Worm (Caenorhabditis elegans) whole organism, young adult: ENCODE measurements around the gene myo-6.

ENCODE experiments used
- B0035.1 ChIP-seq: sonication (generic microtip); optimal IDR thresholded peaks from 2 replicates; lab custom pipeline; 2016; ENCODE audit warnings: missing genetic modification characterization, mild to moderate bottlenecking, missing compliant biosample characterization, missing genotype, missing genetic modification reagents
- D2030.7 ChIP-seq: fragments of 200-800 bp; sonication (Bioruptor generic); IDR thresholded peaks from 2 replicates; pipeline ENCODE4 v1.3.6; 2022; ENCODE audit warnings: missing genetic modification reagents, missing genetic modification characterization, missing compliant biosample characterization
- F55B11.4 ChIP-seq: sonication (generic microtip); optimal IDR thresholded peaks from 2 replicates; lab custom pipeline; 2016; ENCODE audit warnings: missing compliant biosample characterization, missing genetic modification characterization, borderline replicate concordance; ENCODE audit not compliant: insufficient read depth
- F57C9.4 ChIP-seq: sonication (generic microtip); optimal IDR thresholded peaks from 2 replicates; lab custom pipeline; 2017; ENCODE audit warnings: mild to moderate bottlenecking, missing genetic modification characterization, missing compliant biosample characterization
- K12H6.12 ChIP-seq: fragments of 200-800 bp; sonication (Bioruptor generic); optimal IDR thresholded peaks from 2 replicates; lab custom pipeline; 2018; ENCODE audit warnings: mild to moderate bottlenecking, missing genetic modification characterization, missing compliant biosample characterization
- Y53G8AR.9 ChIP-seq: fragments of 200-800 bp; sonication (Bioruptor generic); conservative IDR thresholded peaks from 2 replicates; pipeline ENCODE4 v1.3.6; 2022; ENCODE audit warnings: missing genetic modification reagents, missing genetic modification characterization, missing compliant biosample characterization
- Y67H2A.10 ChIP-seq: fragments of 200-800 bp; sonication (Bioruptor generic); conservative IDR thresholded peaks from 2 replicates; pipeline ENCODE4 v1.3.6; 2022; ENCODE audit warnings: missing genetic modification reagents, missing genetic modification characterization, missing compliant biosample characterization
- akir-1 ChIP-seq: fragments of 200-800 bp; sonication (Bioruptor generic); optimal IDR thresholded peaks from 2 replicates; lab custom pipeline; 2018; ENCODE audit warnings: mild to moderate bottlenecking, missing genetic modification characterization, moderate library complexity, missing compliant biosample characterization
- attf-6 ChIP-seq: fragments of 200-800 bp; sonication (Bioruptor generic); IDR thresholded peaks from 2 replicates; pipeline ENCODE4 v1.3.6; 2022; ENCODE audit warnings: missing genetic modification reagents, missing genetic modification characterization, missing compliant biosample characterization
- bed-1 ChIP-seq: fragments of 200-800 bp; sonication (Bioruptor generic); IDR thresholded peaks from 2 replicates; pipeline ENCODE4 v1.3.6; 2022; ENCODE audit warnings: missing genetic modification reagents, missing genetic modification characterization, missing compliant biosample characterization
- cebp-2 ChIP-seq: fragments of 200-800 bp; sonication (Bioruptor generic); IDR thresholded peaks from 2 replicates; pipeline ENCODE4 v1.3.6; 2022; ENCODE audit warnings: missing genetic modification characterization, missing compliant biosample characterization
- ceh-40 ChIP-seq: fragments of 200-800 bp; sonication (Bioruptor generic); IDR thresholded peaks from 2 replicates; pipeline ENCODE4 v1.3.6; 2022; ENCODE audit warnings: missing genetic modification characterization, missing compliant biosample characterization
- ceh-58 ChIP-seq: fragments of 200-800 bp; sonication (Bioruptor generic); IDR thresholded peaks from 2 replicates; pipeline ENCODE4 v1.3.6; 2022; ENCODE audit warnings: missing genetic modification characterization, missing compliant biosample characterization
- die-1 ChIP-seq: sonication (generic microtip); optimal IDR thresholded peaks from 2 replicates; lab custom pipeline; 2016; ENCODE audit warnings: missing genotype, mild to moderate bottlenecking, missing genetic modification characterization, missing compliant biosample characterization
- dox-1 ChIP-seq: fragments of 200-800 bp; sonication (Bioruptor generic); IDR thresholded peaks from 2 replicates; pipeline ENCODE4 v1.3.6; 2022; ENCODE audit warnings: missing genetic modification reagents, missing genetic modification characterization, missing compliant biosample characterization
- dpl-1 ChIP-seq: fragments of 150-350 bp; optimal IDR thresholded peaks from 2 replicates; lab custom pipeline; 2014; ENCODE audit warnings: missing biosample characterization, missing genetic modification reagents, missing genetic modification characterization
- fkh-3 ChIP-seq: sonication (generic microtip); optimal IDR thresholded peaks from 2 replicates; lab custom pipeline; 2016; ENCODE audit warnings: mild to moderate bottlenecking, missing genetic modification characterization, missing compliant biosample characterization
- hlh-26 ChIP-seq: fragments of 200-800 bp; sonication (Bioruptor generic); conservative IDR thresholded peaks from 2 replicates; pipeline ENCODE4 v1.3.6; 2022; ENCODE audit warnings: missing genetic modification reagents, missing genetic modification characterization, missing compliant biosample characterization
- lag-1 ChIP-seq: fragments of 200-800 bp; sonication (Bioruptor generic); IDR thresholded peaks from 2 replicates; pipeline ENCODE4 v1.3.6; 2022; ENCODE audit warnings: missing genetic modification reagents, missing genetic modification characterization, missing compliant biosample characterization
- let-607 ChIP-seq, 2 experiments: fragments of 200-800 bp in 1 of 2; sonication (Bioruptor generic) in 1 of 2; sonication (generic microtip) in 1 of 2; optimal IDR thresholded peaks; 2 replicates each; lab custom pipeline; 2016 to 2018; ENCODE audit warnings: mild to moderate bottlenecking in 2 of 2, missing compliant biosample characterization in 2 of 2, missing genetic modification characterization in 2 of 2, moderate library complexity in 2 of 2, missing genotype in 1 of 2
- lir-1 ChIP-seq: fragments of 200-800 bp; sonication (Bioruptor generic); conservative IDR thresholded peaks from 2 replicates; pipeline ENCODE4 v1.3.6; 2022; ENCODE audit warnings: missing genetic modification reagents, missing genetic modification characterization, missing compliant biosample characterization
- madf-3 ChIP-seq: fragments of 200-800 bp; sonication (Bioruptor generic); IDR thresholded peaks from 2 replicates; pipeline ENCODE4 v1.3.6; 2022; ENCODE audit warnings: missing genetic modification reagents, missing genetic modification characterization, missing compliant biosample characterization
- mxl-1 ChIP-seq: sonication (generic microtip); optimal IDR thresholded peaks from 2 replicates; lab custom pipeline; 2016; ENCODE audit warnings: missing genetic modification characterization, missing compliant biosample characterization
- nfya-2 ChIP-seq: fragments of 200-800 bp; sonication (Bioruptor generic); IDR thresholded peaks from 2 replicates; pipeline ENCODE4 v1.3.6; 2022; ENCODE audit warnings: missing genetic modification reagents, missing genetic modification characterization, missing compliant biosample characterization
- nfyb-1 ChIP-seq: fragments of 200-800 bp; sonication (Bioruptor generic); IDR thresholded peaks from 2 replicates; pipeline ENCODE4 v1.3.6; 2022; ENCODE audit warnings: missing genetic modification reagents, missing genetic modification characterization, missing compliant biosample characterization
- nhr-120 ChIP-seq: fragments of 200-800 bp; sonication (Bioruptor generic); IDR thresholded peaks from 2 replicates; pipeline ENCODE4 v1.3.6; 2022; ENCODE audit warnings: missing genetic modification characterization, missing compliant biosample characterization
- nhr-27 ChIP-seq: fragments of 200-800 bp; sonication (Bioruptor generic); optimal IDR thresholded peaks from 2 replicates; lab custom pipeline; 2018; ENCODE audit warnings: mild to moderate bottlenecking, missing genetic modification characterization, moderate library complexity, missing compliant biosample characterization
- sdz-38 ChIP-seq: sonication (generic microtip); optimal IDR thresholded peaks from 2 replicates; lab custom pipeline; 2016; ENCODE audit warnings: missing genotype, missing genetic modification characterization, missing compliant biosample characterization
- sptf-2 ChIP-seq: fragments of 200-800 bp; sonication (Bioruptor generic); optimal IDR thresholded peaks from 2 replicates; lab custom pipeline; 2018; ENCODE audit warnings: mild to moderate bottlenecking, missing genetic modification characterization, missing compliant biosample characterization
- tbx-9 ChIP-seq: sonication (generic microtip); optimal IDR thresholded peaks from 2 replicates; lab custom pipeline; 2016; ENCODE audit warnings: borderline replicate concordance, missing genetic modification characterization, inconsistent platforms, missing compliant biosample characterization
- ztf-22 ChIP-seq: fragments of 200-800 bp; sonication (Bioruptor generic); optimal IDR thresholded peaks from 2 replicates; lab custom pipeline; 2018; ENCODE audit warnings: mild to moderate bottlenecking, missing genetic modification characterization, moderate library complexity, missing compliant biosample characterization
- ztf-25 ChIP-seq: fragments of 200-800 bp; sonication (Bioruptor generic); IDR thresholded peaks from 2 replicates; pipeline ENCODE4 v1.3.6; 2022; ENCODE audit warnings: missing genetic modification reagents, missing genetic modification characterization, missing compliant biosample characterization
- ztf-26 ChIP-seq: sonication (generic microtip); optimal IDR thresholded peaks from 2 replicates; lab custom pipeline; 2017; ENCODE audit warnings: missing genetic modification characterization, missing compliant biosample characterization
- ztf-3 ChIP-seq: fragments of 200-800 bp; sonication (Bioruptor generic); optimal IDR thresholded peaks from 2 replicates; lab custom pipeline; 2018; ENCODE audit warnings: mild to moderate bottlenecking, missing genetic modification characterization, missing compliant biosample characterization

myo-6 gene

ce11 chrIII:13377249-13377648 lies 32.3 kb upstream of the myo-6 start (continued):
- no peak for TF ChIP-seq madf-3
- TF ChIP-seq lir-1 (GFP tag; lab: Robert Waterston, UW), result no peak
- TF ChIP-seq K12H6.12, result peak; percentile 14
- TF ChIP-seq hlh-26 (GFP tag; lab: Robert Waterston, UW), result no peak
- no peak for TF ChIP-seq ceh-58 (GFP tag; lab: Robert Waterston, UW)
- no peak for TF ChIP-seq attf-6 (GFP tag; lab: Robert Waterston, UW)
- TF ChIP-seq nhr-27 (tag; lab: Kevin White, UChicago), result no peak

DNA sequence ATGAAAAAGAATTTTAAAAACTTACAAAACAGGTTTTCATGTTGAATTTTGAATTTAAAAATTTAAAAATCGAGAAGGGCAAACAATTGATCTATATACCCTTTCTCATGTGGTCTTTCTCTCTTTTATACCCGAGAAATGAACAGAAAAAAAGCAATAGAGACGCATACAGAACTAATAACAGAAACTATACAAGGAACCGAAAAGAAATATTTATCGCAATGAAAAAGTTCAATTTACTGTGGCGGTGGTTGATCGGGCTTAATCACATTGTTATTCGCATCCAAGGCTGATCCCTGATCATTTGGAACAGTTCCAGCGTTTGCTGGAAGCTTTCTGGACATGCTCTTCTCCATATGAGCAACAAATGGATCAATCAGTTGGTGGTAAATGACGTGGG lies 31.4 kb upstream of the myo-6 start, which contains the start of gene T03F6.10:
TSS of gene T03F6.10 (minus strand) at position 101 of the 400 bp plus-strand sequence.
- no peak for TF ChIP-seq D2030.7 (GFP tag; lab: Robert Waterston, UW)
- TF ChIP-seq ztf-3, result no peak
- no peak for TF ChIP-seq dpl-1 (GFP tag; lab: Kevin White, UChicago)
- TF ChIP-seq F55B11.4, result no peak
- 0 out of 2 replicates have a peak, but pooled peaks have one; percentile 29 for TF ChIP-seq cebp-2 (GFP tag; lab: Robert Waterston, UW)

DNA sequence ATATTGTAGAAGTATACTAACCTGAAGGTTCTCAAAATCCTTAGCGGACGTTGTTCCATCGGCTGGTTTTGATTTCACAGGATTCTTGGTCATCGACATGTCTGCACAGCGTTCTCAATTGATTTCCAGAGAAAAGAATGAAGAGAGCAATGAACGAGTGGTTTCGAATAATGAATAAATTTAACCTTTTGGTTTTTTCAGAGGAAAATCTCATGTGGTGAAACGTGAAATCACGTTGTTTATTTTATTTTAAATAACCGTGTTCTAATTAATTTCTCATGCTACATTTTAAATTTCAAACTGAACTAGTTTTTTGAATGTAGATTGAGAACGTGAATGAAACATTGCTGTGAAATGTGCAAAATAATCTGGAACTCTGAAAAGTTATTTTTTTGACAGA lies 29.4 kb upstream of the myo-6 start, which contains the start of gene T03F6.6:
TSS of gene T03F6.6 (minus strand) at position 101 of the 400 bp plus-strand sequence.
- TF ChIP-seq nfya-2 (GFP tag; lab: Robert Waterston, UW) (no peak), Y53G8AR.9 (GFP tag; lab: Robert Waterston, UW) (no peak), nfyb-1 (GFP tag; lab: Robert Waterston, UW) (no peak), F57C9.4 (no peak), fkh-3 (tag; lab: Kevin White, UChicago) (no peak), dpl-1 (GFP tag; lab: Kevin White, UChicago) (no peak), lag-1 (GFP tag; lab: Robert Waterston, UW) (no peak), dox-1 (GFP tag; lab: Robert Waterston, UW) (no peak)

- no peak for TF ChIP-seq ceh-40
- TF ChIP-seq nhr-27 (tag; lab: Kevin White, UChicago), result no peak
- no peak for TF ChIP-seq ztf-25 (GFP tag; lab: Robert Waterston, UW)
- TF ChIP-seq ztf-22 (GFP tag; lab: Kevin White, UChicago), result no peak
- TF ChIP-seq sptf-2, result no peak
- no peak for TF ChIP-seq mxl-1
- TF ChIP-seq, all 124 proteins: peak for 0
Measured at ce11 chrIII:13380881-13381280, 28.7 kb upstream of the myo-6 start.

DNA sequence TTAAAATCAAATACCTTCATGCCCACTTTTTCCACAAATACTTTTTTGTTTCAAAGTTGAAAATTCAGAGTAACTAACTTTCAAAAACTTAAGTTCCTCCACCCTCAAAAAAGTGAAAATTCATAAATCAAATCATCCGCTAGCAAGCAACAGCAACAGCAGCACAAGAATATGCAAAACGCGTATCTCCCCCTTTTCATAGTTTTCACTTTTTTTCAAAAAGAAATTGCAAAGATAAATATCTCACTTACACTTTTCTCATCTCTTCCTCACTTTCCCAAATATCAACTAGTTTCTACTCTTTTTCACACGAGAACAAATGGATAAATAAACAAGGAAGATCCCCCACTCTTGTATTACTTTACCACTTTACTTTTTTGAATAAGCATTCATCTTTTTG lies 27.9 kb upstream of the myo-6 start:
- TF ChIP-seq ztf-26 (no peak), nhr-120 (no peak), bed-1 (GFP tag; lab: Robert Waterston, UW) (no peak), fkh-3 (tag; lab: Kevin White, UChicago) (no peak), die-1 (no peak), mxl-1 (no peak), tbx-9 (tag; lab: Kevin White, UChicago) (no peak), akir-1 (no peak), lir-1 (GFP tag; lab: Robert Waterston, UW) (no peak)

DNA sequence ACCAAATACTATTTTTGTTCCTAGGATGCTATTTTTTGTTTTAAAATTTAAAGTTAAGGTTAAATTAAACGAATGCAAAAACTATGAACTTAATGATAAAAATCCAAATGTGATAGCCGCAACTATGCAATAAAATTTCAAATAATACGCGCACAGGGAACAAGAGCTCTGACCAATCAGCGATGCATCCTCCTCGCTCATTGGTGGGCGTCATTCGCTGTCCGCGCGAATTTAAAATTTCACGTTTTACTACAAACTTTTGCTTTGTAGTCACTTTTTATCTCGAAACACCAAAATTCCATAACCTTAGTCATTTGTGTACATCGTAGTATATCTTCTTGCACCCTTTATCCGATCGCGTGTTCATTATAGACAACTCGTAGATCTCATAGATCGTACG lies 26.4 kb upstream of the myo-6 start:
- TF ChIP-seq let-607 (tag; optimal IDR thresholded peaks at IDR 0.05; lab: Kevin White, UChicago) (no peak), B0035.1 (tag; lab: Kevin White, UChicago) (no peak), sdz-38 (tag; lab: Kevin White, UChicago) (no peak), ztf-3 (no peak), Y67H2A.10 (no peak)
